Worm (Caenorhabditis elegans) whole organism, L1 larva: ENCODE measurements around the gene rab-3.

Experiments used
- C16A3.4 ChIP-seq: fragments of 150-350 bp; optimal IDR thresholded peaks from 2 replicates; lab custom pipeline; 2014; ENCODE audit warnings: missing biosample characterization, missing genetic modification characterization
- C34B4.2 ChIP-seq: sonication (generic microtip); optimal IDR thresholded peaks from 2 replicates; lab custom pipeline; 2017; ENCODE audit warnings: mild to moderate bottlenecking, missing genetic modification characterization, missing compliant biosample characterization
- F16B12.6 ChIP-seq: fragments of 150-350 bp; optimal IDR thresholded peaks from 2 replicates; lab custom pipeline; 2014; ENCODE audit warnings: missing biosample characterization, missing genetic modification characterization
- alr-1 ChIP-seq: fragments of 200-800 bp; sonication (Bioruptor generic); optimal IDR thresholded peaks from 2 replicates; lab custom pipeline; 2018; ENCODE audit warnings: borderline replicate concordance, mild to moderate bottlenecking, missing genetic modification characterization, missing compliant biosample characterization
- aly-2 ChIP-seq: fragments of 150-350 bp; optimal IDR thresholded peaks from 2 replicates; lab custom pipeline; 2014; ENCODE audit warnings: missing biosample characterization, missing genetic modification characterization
- ceh-8 ChIP-seq: fragments of 200-800 bp; sonication (Bioruptor generic); optimal IDR thresholded peaks from 2 replicates; lab custom pipeline; 2018; ENCODE audit warnings: mild to moderate bottlenecking, missing genetic modification characterization, moderate library complexity, missing compliant biosample characterization
- ceh-82 ChIP-seq, 3 experiments: fragments of 150-350 bp in 1 of 3; sonication (generic microtip) in 2 of 3; optimal IDR thresholded peaks; 2 replicates each; lab custom pipeline; 2014 to 2017; ENCODE audit warnings: missing biosample characterization in 3 of 3, missing genetic modification characterization in 3 of 3
- ceh-88 ChIP-seq: fragments of 200-800 bp; sonication (Bioruptor generic); IDR thresholded peaks from 2 replicates; pipeline ENCODE4 v1.3.6; 2022; ENCODE audit warnings: missing genetic modification characterization, missing compliant biosample characterization
- ceh-90 ChIP-seq: sonication (generic microtip); optimal IDR thresholded peaks from 2 replicates; lab custom pipeline; 2016; ENCODE audit warnings: missing genetic modification characterization, missing compliant biosample characterization
- dpl-1 ChIP-seq, 3 experiments: fragments of 150-350 bp in 2 of 3; sonication (generic microtip) in 1 of 3; optimal IDR thresholded peaks; 2 replicates each; lab custom pipeline; 2014 to 2017; ENCODE audit warnings: missing biosample characterization in 3 of 3, missing genetic modification characterization in 3 of 3, missing genetic modification reagents in 3 of 3
- dsc-1 ChIP-seq: sonication (generic microtip); optimal IDR thresholded peaks from 2 replicates; lab custom pipeline; 2016; ENCODE audit warnings: mild to moderate bottlenecking, missing genetic modification characterization, missing compliant biosample characterization
- efl-1 ChIP-seq, 4 experiments: fragments of 150-350 bp; optimal IDR thresholded peaks in 3 of 4; peaks in 1 of 4; 1 replicate in 1 of 4; 2 replicates in 3 of 4; lab custom pipeline; 2014; ENCODE audit warnings: missing biosample characterization in 2 of 4, missing genetic modification characterization in 2 of 4, missing genetic modification reagents in 2 of 4
- egl-13 ChIP-seq: sonication (generic microtip); optimal IDR thresholded peaks from 2 replicates; lab custom pipeline; 2016; ENCODE audit warnings: missing genotype, missing genetic modification reagents, missing genetic modification characterization, missing compliant biosample characterization
- fkh-10 ChIP-seq: sonication (generic microtip); optimal IDR thresholded peaks from 2 replicates; lab custom pipeline; 2017; ENCODE audit warnings: missing biosample characterization, missing genetic modification reagents, missing genetic modification characterization
- fkh-4 ChIP-seq: sonication (generic microtip); optimal IDR thresholded peaks from 2 replicates; lab custom pipeline; 2016; ENCODE audit warnings: missing compliant biosample characterization, missing genetic modification characterization, borderline replicate concordance
- fkh-8 ChIP-seq: sonication (generic microtip); optimal IDR thresholded peaks from 2 replicates; lab custom pipeline; 2016; ENCODE audit warnings: mild to moderate bottlenecking, missing genetic modification characterization, missing compliant biosample characterization
- fos-1 ChIP-seq: fragments of 150-350 bp; optimal IDR thresholded peaks from 2 replicates; lab custom pipeline; 2014; ENCODE audit warnings: missing biosample characterization, missing genetic modification characterization
- hlh-17 ChIP-seq: fragments of 200-800 bp; sonication (Bioruptor generic); optimal IDR thresholded peaks from 2 replicates; lab custom pipeline; 2018; ENCODE audit warnings: missing genetic modification characterization, mild to moderate bottlenecking, missing compliant biosample characterization, moderate library complexity, borderline replicate concordance
- isw-1 ChIP-seq: fragments of 200-800 bp; sonication (Bioruptor generic); IDR thresholded peaks from 2 replicates; pipeline ENCODE4 v1.3.6; 2022; ENCODE audit warnings: missing genetic modification characterization, missing compliant biosample characterization
- lin-13 ChIP-seq: fragments of 150-350 bp; optimal IDR thresholded peaks from 2 replicates; lab custom pipeline; 2014; ENCODE audit warnings: missing biosample characterization, missing genetic modification reagents, missing genetic modification characterization
- lin-14 ChIP-seq: fragments of 200-800 bp; sonication (Bioruptor generic); optimal IDR thresholded peaks from 2 replicates; lab custom pipeline; 2018; ENCODE audit warnings: mild to moderate bottlenecking, missing genetic modification characterization, moderate library complexity, missing compliant biosample characterization
- lin-15B ChIP-seq: fragments of 150-350 bp; sonication (generic microtip); optimal IDR thresholded peaks from 3 replicates; lab custom pipeline; 2014; ENCODE audit warnings: missing biosample characterization, missing genetic modification characterization
- lin-35 ChIP-seq, 2 experiments: fragments of 150-350 bp; optimal IDR thresholded peaks; 2 replicates each; lab custom pipeline; 2014; ENCODE audit warnings: missing biosample characterization in 2 of 2, missing genetic modification characterization in 2 of 2, missing genetic modification reagents in 2 of 2
- lin-39 ChIP-seq: fragments of 150-350 bp; optimal IDR thresholded peaks from 2 replicates; lab custom pipeline; 2014; ENCODE audit warnings: missing biosample characterization, missing genetic modification reagents, missing genetic modification characterization
- lsy-2 ChIP-seq, 2 experiments: fragments of 150-350 bp; optimal IDR thresholded peaks; 2 replicates each; lab custom pipeline; 2014; ENCODE audit warnings: missing biosample characterization in 2 of 2, missing genetic modification characterization in 2 of 2
- mab-9 ChIP-seq: fragments of 200-800 bp; sonication (Bioruptor generic); IDR thresholded peaks from 2 replicates; pipeline ENCODE4 v1.3.6; 2022; ENCODE audit warnings: missing genetic modification reagents, missing genetic modification characterization, missing compliant biosample characterization
- mep-1 ChIP-seq: fragments of 150-350 bp; optimal IDR thresholded peaks from 2 replicates; lab custom pipeline; 2014; ENCODE audit warnings: missing biosample characterization, missing genetic modification characterization
- nhr-11 ChIP-seq: fragments of 150-350 bp; optimal IDR thresholded peaks from 2 replicates; lab custom pipeline; 2014; ENCODE audit warnings: missing biosample characterization, missing genetic modification characterization
- nhr-19 ChIP-seq: fragments of 200-800 bp; sonication (Bioruptor generic); conservative IDR thresholded peaks from 2 replicates; pipeline ENCODE4 v1.3.6; 2022; ENCODE audit warnings: missing genetic modification characterization, missing compliant biosample characterization
- nhr-237 ChIP-seq: fragments of 150-350 bp; optimal IDR thresholded peaks from 2 replicates; lab custom pipeline; 2014; ENCODE audit warnings: missing biosample characterization, missing genetic modification characterization
- nhr-47 ChIP-seq: sonication (generic microtip); optimal IDR thresholded peaks from 2 replicates; lab custom pipeline; 2016; ENCODE audit warnings: mild to moderate bottlenecking, missing genetic modification characterization, moderate library complexity, missing compliant biosample characterization
- nhr-71 ChIP-seq: sonication (generic microtip); optimal IDR thresholded peaks from 2 replicates; lab custom pipeline; 2016; ENCODE audit warnings: mild to moderate bottlenecking, missing genetic modification characterization, moderate library complexity, missing compliant biosample characterization
- nhr-76 ChIP-seq: sonication (generic microtip); optimal IDR thresholded peaks from 2 replicates; lab custom pipeline; 2017; ENCODE audit warnings: missing biosample characterization, missing genetic modification characterization
- nhr-77 ChIP-seq: fragments of 150-350 bp; optimal IDR thresholded peaks from 2 replicates; lab custom pipeline; 2014; ENCODE audit warnings: missing biosample characterization, missing genetic modification characterization
- nhr-85 ChIP-seq: sonication (generic microtip); peaks from one replicate; lab custom pipeline; 2016; ENCODE audit warnings: missing genetic modification characterization, inconsistent platforms, missing compliant biosample characterization
- nhr-90 ChIP-seq: sonication (generic microtip); optimal IDR thresholded peaks from 2 replicates; lab custom pipeline; 2016; ENCODE audit warnings: mild to moderate bottlenecking, missing genetic modification characterization, missing compliant biosample characterization; ENCODE audit not compliant: poor library complexity
- pax-3 ChIP-seq: fragments of 200-800 bp; sonication (Bioruptor generic); optimal IDR thresholded peaks from 2 replicates; lab custom pipeline; 2018; ENCODE audit warnings: mild to moderate bottlenecking, missing genetic modification characterization, moderate library complexity, missing compliant biosample characterization
- skn-1 ChIP-seq: fragments of 150-350 bp; optimal IDR thresholded peaks from 2 replicates; lab custom pipeline; 2014; ENCODE audit warnings: missing biosample characterization, missing genetic modification characterization
- snu-23 ChIP-seq: sonication (generic microtip); optimal IDR thresholded peaks from 2 replicates; lab custom pipeline; 2016; ENCODE audit warnings: missing genetic modification characterization, missing compliant biosample characterization
- swsn-7 ChIP-seq: sonication (generic microtip); optimal IDR thresholded peaks from 2 replicates; lab custom pipeline; 2016; ENCODE audit warnings: missing genetic modification characterization, missing compliant biosample characterization
- tbx-2 ChIP-seq: sonication (generic microtip); optimal IDR thresholded peaks from 2 replicates; lab custom pipeline; 2016; ENCODE audit warnings: missing genetic modification characterization, missing compliant biosample characterization
- unc-30 ChIP-seq: sonication (generic microtip); optimal IDR thresholded peaks from 2 replicates; lab custom pipeline; 2017; ENCODE audit warnings: missing biosample characterization, missing genetic modification characterization
- unc-98 ChIP-seq: fragments of 200-800 bp; sonication (Bioruptor generic); IDR thresholded peaks from 2 replicates; pipeline ENCODE4 v1.3.6; 2022; ENCODE audit warnings: missing genetic modification characterization, missing compliant biosample characterization
- vab-15 ChIP-seq: sonication (generic microtip); optimal IDR thresholded peaks from 2 replicates; lab custom pipeline; 2017; ENCODE audit warnings: missing genotype, mild to moderate bottlenecking, missing genetic modification characterization, missing compliant biosample characterization
- xbp-1 ChIP-seq: sonication (generic microtip); optimal IDR thresholded peaks from 2 replicates; lab custom pipeline; 2016; ENCODE audit warnings: missing genetic modification characterization, missing compliant biosample characterization
- zip-4 ChIP-seq: fragments of 200-800 bp; sonication (Bioruptor generic); optimal IDR thresholded peaks from 2 replicates; lab custom pipeline; 2018; ENCODE audit warnings: mild to moderate bottlenecking, missing genetic modification characterization, moderate library complexity, missing compliant biosample characterization
- ztf-11 ChIP-seq, 2 experiments: sonication (generic microtip); optimal IDR thresholded peaks; 2 replicates each; lab custom pipeline; 2016 to 2017; ENCODE audit warnings: missing genetic modification characterization in 2 of 2, missing biosample characterization in 1 of 2, missing compliant biosample characterization in 1 of 2
- ztf-4 ChIP-seq: fragments of 150-350 bp; optimal IDR thresholded peaks from 2 replicates; lab custom pipeline; 2014; ENCODE audit warnings: missing biosample characterization, missing genetic modification characterization

Gene rab-3

DNA sequence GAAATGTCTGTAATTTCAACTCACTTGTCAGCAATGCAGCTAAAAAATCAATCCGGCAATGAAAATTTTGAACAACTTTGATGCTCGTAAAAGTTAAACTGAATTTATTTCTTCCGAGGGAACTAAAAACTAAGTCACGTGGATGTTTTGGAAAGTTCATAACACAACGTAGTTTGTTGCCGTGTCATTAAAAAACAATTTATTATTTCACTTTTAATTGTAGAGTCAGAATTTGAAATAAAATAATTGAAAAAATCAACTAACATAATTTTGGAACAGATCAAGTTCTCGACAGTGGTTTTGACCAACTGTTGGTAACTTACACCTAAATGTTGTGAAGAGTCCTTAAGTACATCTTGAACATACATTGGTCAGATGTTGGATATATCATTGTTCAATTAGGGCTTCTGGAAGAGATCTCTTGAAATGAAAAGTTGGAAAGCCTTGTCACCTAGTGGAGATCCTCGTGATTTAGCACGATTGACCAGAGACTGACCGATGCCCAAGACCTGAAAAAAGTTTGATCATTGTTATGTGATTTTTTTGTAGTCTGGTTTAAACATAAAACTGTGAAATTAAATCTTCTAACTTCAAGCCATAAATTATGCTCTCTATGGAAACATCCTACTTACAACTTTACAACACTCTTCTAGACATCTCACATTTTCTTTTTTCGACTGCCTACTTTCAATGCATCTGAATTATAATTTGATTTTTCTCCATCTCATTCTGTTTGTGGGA lies 2.9 kb upstream of the rab-3 start, which contains the start of the genes C18A3.7 and C18A3.11:
C18A3.7 (minus strand) TSS at position 101 of the 741 bp plus-strand sequence.
C18A3.11 (plus strand) TSS at position 691 of the 741 bp plus-strand sequence.
- TF ChIP-seq mab-9 (GFP tag; lab: Robert Waterston, UW), result no peak
- TF ChIP-seq ceh-88 (GFP tag; lab: Robert Waterston, UW), result no peak
- no peak for TF ChIP-seq snu-23
- TF ChIP-seq nhr-237 (tag; lab: Kevin White, UChicago), result no peak
- TF ChIP-seq zip-4 (GFP tag; lab: Kevin White, UChicago), result no peak
- no peak for TF ChIP-seq C34B4.2 (tag; lab: Kevin White, UChicago)
- no peak for TF ChIP-seq F16B12.6 (tag; lab: Kevin White, UChicago)
- TF ChIP-seq fkh-4, result no peak
- no peak for TF ChIP-seq nhr-77 (tag; lab: Kevin White, UChicago)
- no peak for TF ChIP-seq aly-2 (tag; lab: Kevin White, UChicago)

- no peak for TF ChIP-seq hlh-17 (GFP tag; lab: Kevin White, UChicago)
- TF ChIP-seq vab-15 (tag; lab: Kevin White, UChicago), result no peak
- peak in 2 of 3 experiments; percentile 35 to 86 for TF ChIP-seq ceh-82 (tag; optimal IDR thresholded peaks at IDR 0.05; lab: Kevin White, UChicago)
- peak in 1 of 2 experiments; percentile 67 for TF ChIP-seq lin-35 (GFP tag; optimal IDR thresholded peaks at IDR 0.05; lab: Kevin White, UChicago)
- peak; percentile 93 for TF ChIP-seq lin-14 (GFP tag; lab: Kevin White, UChicago)
- TF ChIP-seq isw-1 (GFP tag; lab: Robert Waterston, UW), result peak; percentile 58
- TF ChIP-seq tbx-2 (tag; lab: Kevin White, UChicago), result peak; percentile 36
- peak; percentile 46 for TF ChIP-seq mep-1 (tag; lab: Kevin White, UChicago)
- TF ChIP-seq nhr-71 (tag; lab: Kevin White, UChicago), result peak; percentile 48
- no peak for TF ChIP-seq fkh-4
- TF ChIP-seq mab-9 (GFP tag; lab: Robert Waterston, UW), result 0 out of 2 replicates have a peak, but pooled peaks have one; percentile 25
- no peak for TF ChIP-seq nhr-19 (GFP tag; lab: Robert Waterston, UW)
- TF ChIP-seq efl-1 (optimal IDR thresholded peaks at IDR 0.05; lab: Kevin White, UChicago), result peak; percentile 15 to 37
- TF ChIP-seq efl-1 (GFP tag; optimal IDR thresholded peaks at IDR 0.05 in 1 of 2; lab: Kevin White, UChicago), result no peak
- peak; percentile 49 for TF ChIP-seq lin-13 (GFP tag; lab: Kevin White, UChicago)
- TF ChIP-seq dsc-1 (tag; lab: Kevin White, UChicago), result peak; percentile 0
- no peak for TF ChIP-seq ztf-11 (tag; optimal IDR thresholded peaks at IDR 0.05; lab: Kevin White, UChicago)
- TF ChIP-seq nhr-47 (tag; lab: Kevin White, UChicago), result peak; percentile 51
- TF ChIP-seq egl-13 (tag; lab: Kevin White, UChicago), result peak; percentile 60
- no peak for TF ChIP-seq nhr-90 (tag; lab: Kevin White, UChicago)
- peak; percentile 64 for TF ChIP-seq fos-1
- TF ChIP-seq nhr-11 (tag; lab: Kevin White, UChicago), result no peak
- no peak for TF ChIP-seq nhr-76
- peak; percentile 95 for TF ChIP-seq fkh-8 (tag; lab: Kevin White, UChicago)
- no peak for TF ChIP-seq ztf-4 (tag; lab: Kevin White, UChicago)
- no peak for TF ChIP-seq unc-30 (tag; lab: Kevin White, UChicago)
- TF ChIP-seq lsy-2 (tag; optimal IDR thresholded peaks at IDR 0.05; lab: Kevin White, UChicago), result peak in 1 of 2 experiments; percentile 71
- peak; percentile 29 for TF ChIP-seq xbp-1 (tag; lab: Kevin White, UChicago)
- TF ChIP-seq F16B12.6 (tag; lab: Kevin White, UChicago), result peak; percentile 6
- peak in 1 of 3 experiments; percentile 39 for TF ChIP-seq dpl-1 (GFP tag; optimal IDR thresholded peaks at IDR 0.05; lab: Kevin White, UChicago)
- no peak for TF ChIP-seq ceh-90 (tag; lab: Kevin White, UChicago)
- peak; percentile 15 for TF ChIP-seq lin-15B (tag; lab: Kevin White, UChicago)
- no peak for TF ChIP-seq ceh-88 (GFP tag; lab: Robert Waterston, UW)
- TF ChIP-seq swsn-7, result peak; percentile 65
- TF ChIP-seq fkh-10 (GFP tag; lab: Kevin White, UChicago), result peak; percentile 85
- TF ChIP-seq skn-1 (tag; lab: Kevin White, UChicago), result peak; percentile 33
- peak; percentile 38 for TF ChIP-seq ceh-8 (GFP tag; lab: Kevin White, UChicago)
- TF ChIP-seq C16A3.4 (tag; lab: Kevin White, UChicago), result peak; percentile 42
- no peak for TF ChIP-seq alr-1 (tag; lab: Kevin White, UChicago)
- TF ChIP-seq lin-39 (tag; lab: Kevin White, UChicago), result no peak
- no peak for TF ChIP-seq unc-98 (GFP tag; lab: Robert Waterston, UW)
- no peak for TF ChIP-seq pax-3 (tag; lab: Kevin White, UChicago)
- TF ChIP-seq nhr-85 (tag; lab: Kevin White, UChicago), result no peak
Observed at ce11 chrII:5725094-5725493, 2.6 kb downstream of the rab-3 start.
